Worm (Caenorhabditis elegans) whole organism, midembryonic: ENCODE data around the gene cyp-13A6.

Source experiments
- T22C8.4 ChIP-seq: fragments of 200-800 bp; sonication (Bioruptor generic); IDR thresholded peaks from 2 replicates; pipeline ENCODE4 v1.3.6; 2022; ENCODE audit warnings: missing genetic modification characterization, missing compliant biosample characterization
- flt-1 ChIP-seq: fragments of 200-800 bp; sonication (Bioruptor generic); IDR thresholded peaks from 2 replicates; pipeline ENCODE4 v1.3.6; 2022; ENCODE audit warnings: missing genetic modification characterization, missing compliant biosample characterization
- klf-2 ChIP-seq: fragments of 200-800 bp; sonication (Bioruptor generic); conservative IDR thresholded peaks from 2 replicates; pipeline ENCODE4 v1.3.6; 2022; ENCODE audit warnings: missing genetic modification reagents, missing genetic modification characterization, missing compliant biosample characterization

- no peak for TF ChIP-seq klf-2 (GFP tag; lab: Robert Waterston, UW)
- TF ChIP-seq flt-1 (GFP tag; lab: Robert Waterston, UW), result no peak
- TF ChIP-seq T22C8.4 (GFP tag; lab: Robert Waterston, UW), result no peak
Measured at ce11 chrII:9775790-9776189, 26.8 kb downstream of the cyp-13A6 start, which contains the start of gene T10B9.9.
